Fruit fly (Drosophila melanogaster) whole organism, embryonic: Measurements from ENCODE around the gene sosie.

ENCODE experiments used
- Antp ChIP-seq: fragments of 200-800 bp; sonication (Bioruptor generic); optimal IDR thresholded peaks from 3 replicates; lab custom pipeline; 2016; ENCODE audit warnings: missing biosample characterization, missing genetic modification characterization
- Atf3 ChIP-seq: fragments of 200-800 bp; sonication (Bioruptor generic); optimal IDR thresholded peaks from 3 replicates; lab custom pipeline; 2016; ENCODE audit warnings: missing biosample characterization, missing genetic modification characterization
- Awh ChIP-seq: fragments of 200-800 bp; sonication (Bioruptor generic); IDR thresholded peaks from 2 replicates; pipeline ENCODE4, ENCODE4 v1.3.6; 2022; ENCODE audit warnings: missing biosample characterization, missing genetic modification characterization
- Blimp-1 ChIP-seq: fragments of 200-800 bp; sonication (Bioruptor generic); optimal IDR thresholded peaks from 3 replicates; lab custom pipeline; 2018; ENCODE audit warnings: missing biosample characterization, missing genetic modification characterization, mild to moderate bottlenecking, moderate library complexity, missing genetic modification reagents
- CG10209 ChIP-seq: fragments of 200-800 bp; sonication (Bioruptor generic); optimal IDR thresholded peaks from 3 replicates; lab custom pipeline; 2017; ENCODE audit warnings: missing biosample characterization, mild to moderate bottlenecking, missing genetic modification characterization, missing genetic modification reagents
- CG10654 ChIP-seq: fragments of 200-800 bp; sonication (Bioruptor generic); optimal IDR thresholded peaks from 2 replicates; lab custom pipeline; 2016; ENCODE audit warnings: missing biosample characterization, missing genetic modification characterization
- CG10979 ChIP-seq: fragments of 200-800 bp; sonication (Bioruptor generic); optimal IDR thresholded peaks from 2 replicates; lab custom pipeline; 2018; ENCODE audit warnings: missing biosample characterization, mild to moderate bottlenecking, missing genetic modification characterization, moderate library complexity
- CG14050 ChIP-seq: fragments of 200-800 bp; sonication (Bioruptor generic); IDR thresholded peaks from 3 replicates; pipeline ENCODE4 v1.3.6; 2022; ENCODE audit warnings: missing biosample characterization, missing genetic modification characterization
- CG14710 ChIP-seq: fragments of 200-800 bp; sonication (Bioruptor generic); optimal IDR thresholded peaks from 3 replicates; lab custom pipeline; 2019; ENCODE audit warnings: missing biosample characterization, mild to moderate bottlenecking, missing genetic modification characterization, moderate library complexity
- CG14965 ChIP-seq: fragments of 200-800 bp; sonication (Bioruptor generic); optimal IDR thresholded peaks from 2 replicates; lab custom pipeline; 2016; ENCODE audit warnings: missing biosample characterization, missing genetic modification characterization, borderline replicate concordance
- CG16815 ChIP-seq: fragments of 200-800 bp; sonication (Bioruptor generic); optimal IDR thresholded peaks from 3 replicates; lab custom pipeline; 2017; ENCODE audit warnings: missing biosample characterization, mild to moderate bottlenecking, missing genetic modification characterization
- CG17385 ChIP-seq: fragments of 200-800 bp; sonication (Bioruptor generic); optimal IDR thresholded peaks from 3 replicates; lab custom pipeline; 2018; ENCODE audit warnings: missing biosample characterization, mild to moderate bottlenecking, missing genetic modification characterization
- CG18619 ChIP-seq: fragments of 200-800 bp; sonication (Bioruptor generic); optimal IDR thresholded peaks from 3 replicates; lab custom pipeline; 2017; ENCODE audit warnings: missing biosample characterization, mild to moderate bottlenecking, missing genetic modification characterization
- CG2199 ChIP-seq: fragments of 200-800 bp; sonication (Bioruptor generic); IDR thresholded peaks from 3 replicates; pipeline ENCODE4 v1.3.6; 2022; ENCODE audit warnings: missing biosample characterization, missing genetic modification characterization
- CG34376 ChIP-seq: fragments of 200-800 bp; sonication (Bioruptor generic); optimal IDR thresholded peaks from 2 replicates; lab custom pipeline; 2018; ENCODE audit warnings: missing biosample characterization, mild to moderate bottlenecking, missing genetic modification characterization
- CG3838 ChIP-seq: fragments of 200-800 bp; sonication (Bioruptor generic); optimal IDR thresholded peaks from 3 replicates; lab custom pipeline; 2016; ENCODE audit warnings: missing biosample characterization, missing genetic modification characterization
- CG4404 ChIP-seq: fragments of 200-800 bp; sonication (Bioruptor generic); IDR thresholded peaks from 2 replicates; pipeline ENCODE4 v1.3.6; 2022; ENCODE audit warnings: missing biosample characterization, missing genetic modification characterization
- CG6765 ChIP-seq: fragments of 200-800 bp; sonication (Bioruptor generic); optimal IDR thresholded peaks from 3 replicates; lab custom pipeline; 2017; ENCODE audit warnings: missing biosample characterization, mild to moderate bottlenecking, missing genetic modification characterization
- CG7839 ChIP-seq: fragments of 200-800 bp; sonication (Bioruptor generic); optimal IDR thresholded peaks from 3 replicates; lab custom pipeline; 2018; ENCODE audit warnings: missing biosample characterization, mild to moderate bottlenecking, missing genetic modification characterization, moderate library complexity
- Dp ChIP-seq: fragments of 200-800 bp; sonication (Bioruptor generic); optimal IDR thresholded peaks from 2 replicates; lab custom pipeline; 2018; ENCODE audit warnings: missing biosample characterization, mild to moderate bottlenecking, missing genetic modification characterization, moderate library complexity
- Dref ChIP-seq: fragments of 200-800 bp; sonication (Bioruptor generic); IDR thresholded peaks from 2 replicates; pipeline ENCODE4 v1.3.6; 2022; ENCODE audit warnings: missing biosample characterization, missing genetic modification characterization
- Eip74EF ChIP-seq, 2 experiments: fragments of 200-800 bp in 1 of 2; fragments of >200 bp in 1 of 2; sonication (Bioruptor generic) in 1 of 2; optimal IDR thresholded peaks; 2 replicates each; lab custom pipeline; 2017 to 2019; ENCODE audit warnings: missing biosample characterization in 2 of 2, missing genetic modification characterization in 2 of 2, mild to moderate bottlenecking in 1 of 2, moderate library complexity in 1 of 2
- GATAe ChIP-seq: fragments of 200-800 bp; sonication (Bioruptor generic); conservative IDR thresholded peaks from 2 replicates; pipeline ENCODE4 v1.3.6; 2022; ENCODE audit warnings: missing biosample characterization, missing genetic modification characterization
- HmgD ChIP-seq: fragments of 200-800 bp; sonication (Bioruptor generic); optimal IDR thresholded peaks from 3 replicates; lab custom pipeline; 2016; ENCODE audit warnings: missing biosample characterization, missing genetic modification characterization
- Lim3 ChIP-seq: fragments of 200-800 bp; sonication (Bioruptor generic); IDR thresholded peaks from 2 replicates; pipeline ENCODE4 v1.3.6; 2022; ENCODE audit warnings: missing biosample characterization, missing genetic modification characterization
- Optix ChIP-seq: fragments of 200-800 bp; sonication (Bioruptor generic); IDR thresholded peaks from 3 replicates; pipeline ENCODE4 v1.3.6; 2022; ENCODE audit warnings: missing biosample characterization, missing genetic modification characterization
- Side ChIP-seq: fragments of 200-800 bp; sonication (Bioruptor generic); optimal IDR thresholded peaks from 2 replicates; lab custom pipeline; 2016; ENCODE audit warnings: missing biosample characterization, missing genetic modification characterization
- Spps ChIP-seq: fragments of 200-800 bp; sonication (Bioruptor generic); optimal IDR thresholded peaks from 2 replicates; lab custom pipeline; 2018; ENCODE audit warnings: missing biosample characterization, mild to moderate bottlenecking, missing genetic modification characterization
- Usf ChIP-seq: fragments of 200-800 bp; sonication (Bioruptor generic); optimal IDR thresholded peaks from 2 replicates; lab custom pipeline; 2017; ENCODE audit warnings: missing genotype, missing biosample characterization, missing genetic modification characterization
- ab ChIP-seq: fragments of 200-800 bp; sonication (Bioruptor generic); optimal IDR thresholded peaks from 2 replicates; lab custom pipeline; 2016; ENCODE audit warnings: missing biosample characterization, missing genetic modification characterization
- ase ChIP-seq: fragments of 200-800 bp; sonication (Bioruptor generic); IDR thresholded peaks from 3 replicates; pipeline ENCODE4 v1.3.6; 2022; ENCODE audit warnings: missing biosample characterization, missing genetic modification characterization
- cato ChIP-seq: fragments of 200-800 bp; sonication (Bioruptor generic); optimal IDR thresholded peaks from 2 replicates; lab custom pipeline; 2016; ENCODE audit warnings: missing biosample characterization, missing genetic modification characterization, borderline replicate concordance
- corto ChIP-seq: fragments of 200-800 bp; sonication (Bioruptor generic); optimal IDR thresholded peaks from 2 replicates; lab custom pipeline; 2016; ENCODE audit warnings: missing biosample characterization, mild to moderate bottlenecking, missing genetic modification characterization, moderate library complexity
- dysf ChIP-seq: fragments of 200-800 bp; sonication (Bioruptor generic); IDR thresholded peaks from 3 replicates; pipeline ENCODE4 v1.3.6; 2022; ENCODE audit warnings: missing biosample characterization, missing genetic modification characterization
- eve ChIP-seq, 2 experiments: fragments of >200 bp; optimal IDR thresholded peaks; 2 replicates each; lab custom pipeline; 2017; ENCODE audit warnings: missing biosample characterization in 2 of 2, missing genetic modification characterization in 2 of 2
- fu2 ChIP-seq: fragments of 200-800 bp; sonication (Bioruptor generic); optimal IDR thresholded peaks from 2 replicates; lab custom pipeline; 2016; ENCODE audit warnings: missing biosample characterization, missing genetic modification characterization
- h ChIP-seq: fragments of >200 bp; optimal IDR thresholded peaks from 2 replicates; lab custom pipeline; 2017
- ken ChIP-seq: fragments of 200-800 bp; sonication (Bioruptor generic); IDR thresholded peaks from 3 replicates; pipeline ENCODE4 v1.3.6; 2022; ENCODE audit warnings: missing biosample characterization, missing genetic modification characterization
- lmd ChIP-seq: fragments of 200-800 bp; sonication (Bioruptor generic); IDR thresholded peaks from 2 replicates; pipeline ENCODE4 v1.3.6; 2022; ENCODE audit warnings: missing biosample characterization, missing genetic modification characterization
- maf-S ChIP-seq: fragments of 200-800 bp; sonication (Bioruptor generic); optimal IDR thresholded peaks from 2 replicates; lab custom pipeline; 2016; ENCODE audit warnings: missing biosample characterization, missing genetic modification characterization
- nmo ChIP-seq: fragments of 200-800 bp; sonication (Bioruptor generic); optimal IDR thresholded peaks from 2 replicates; lab custom pipeline; 2018; ENCODE audit warnings: missing biosample characterization, mild to moderate bottlenecking, missing genetic modification characterization, moderate library complexity
- oc ChIP-seq: fragments of 200-800 bp; sonication (Bioruptor generic); optimal IDR thresholded peaks from 2 replicates; lab custom pipeline; 2018; ENCODE audit warnings: missing biosample characterization, mild to moderate bottlenecking, missing genetic modification characterization, moderate library complexity
- otp ChIP-seq: fragments of 200-800 bp; sonication (Bioruptor generic); IDR thresholded peaks from 3 replicates; pipeline ENCODE4, ENCODE4 v1.3.6; 2022; ENCODE audit warnings: missing biosample characterization, missing genetic modification characterization
- pb ChIP-seq: fragments of 200-800 bp; sonication (Bioruptor generic); optimal IDR thresholded peaks from 3 replicates; lab custom pipeline; 2016; ENCODE audit warnings: missing biosample characterization, missing genetic modification characterization
- peb ChIP-seq: fragments of 200-800 bp; sonication (Bioruptor generic); IDR thresholded peaks from 2 replicates; pipeline ENCODE4 v1.3.6; 2022; ENCODE audit warnings: missing biosample characterization, missing genetic modification characterization
- scrt ChIP-seq: fragments of 200-800 bp; sonication (Bioruptor generic); optimal IDR thresholded peaks from 2 replicates; lab custom pipeline; 2018; ENCODE audit warnings: missing biosample characterization, mild to moderate bottlenecking, missing genetic modification characterization, moderate library complexity
- toy ChIP-seq: fragments of 200-800 bp; sonication (Bioruptor generic); IDR thresholded peaks from 2 replicates; pipeline ENCODE4 v1.3.6; 2022; ENCODE audit warnings: missing biosample characterization, missing genetic modification characterization
- vvl ChIP-seq: fragments of 200-800 bp; sonication (Bioruptor generic); IDR thresholded peaks from 2 replicates; pipeline ENCODE4 v1.3.6; 2022; ENCODE audit warnings: missing biosample characterization, missing genetic modification characterization
- wdn ChIP-seq: fragments of 200-800 bp; sonication (Bioruptor generic); IDR thresholded peaks from 2 replicates; pipeline ENCODE4 v1.3.6; 2022; ENCODE audit warnings: missing biosample characterization, missing genetic modification characterization

sosie gene

DNA sequence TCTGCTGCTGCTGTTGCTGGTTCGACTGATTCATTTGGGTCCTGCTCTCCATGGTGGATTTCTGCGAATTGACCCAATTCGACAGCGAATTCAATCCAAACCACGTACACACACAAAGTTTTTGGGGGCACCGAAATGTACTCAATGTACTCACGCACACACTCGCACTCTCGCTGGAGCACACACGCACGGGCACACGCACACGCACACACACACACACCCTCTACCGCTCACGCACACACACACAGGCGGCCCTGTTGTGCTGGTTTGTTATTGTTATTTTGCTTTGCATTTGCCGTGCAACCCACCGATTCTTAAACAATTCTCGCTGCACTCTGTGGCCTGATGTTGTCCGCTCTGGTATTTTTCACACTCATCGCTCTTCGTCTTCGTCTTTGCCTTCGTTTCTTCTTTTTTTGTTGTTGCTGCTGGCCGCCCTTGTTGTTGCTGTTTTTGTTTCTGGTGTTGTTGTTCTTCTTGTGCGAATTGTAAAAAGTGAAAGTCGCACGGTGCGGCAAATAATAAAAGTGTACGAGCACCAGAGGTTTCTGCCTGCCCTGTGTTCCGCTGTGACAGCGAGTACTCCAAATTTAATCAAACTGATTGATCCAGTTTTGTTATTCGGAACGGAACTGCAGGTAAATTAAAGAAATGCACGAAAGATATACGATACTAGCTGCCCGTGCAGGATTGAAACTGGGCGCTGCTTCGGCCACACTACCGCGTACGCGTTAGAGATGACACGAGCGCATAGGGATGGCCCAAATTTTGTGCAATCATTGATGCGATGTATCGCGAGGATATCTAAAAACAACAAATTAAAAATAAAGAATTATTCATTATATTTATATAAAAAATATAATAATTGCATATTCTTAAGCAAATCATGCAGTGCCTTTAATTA lies 42.4 kb downstream of the sosie start, which contains the start of gene CG3744 (continued):
- TF ChIP-seq CG4404 (GFP tag; lab: Robert Waterston, UW) (peak; percentile 89), Atf3 (peak; percentile 53), Eip74EF (GFP tag; optimal IDR thresholded peaks at IDR 0.05; lab: Kevin White, UChicago) (peak in 1 of 2 experiments; percentile 65), peb (GFP tag; lab: Robert Waterston, UW) (peak; percentile 78), Side (GFP tag; lab: Kevin White, UChicago) (peak; percentile 39), Antp (GFP tag; lab: Kevin White, UChicago) (peak; percentile 72), Dref (GFP tag; lab: Robert Waterston, UW) (peak; percentile 52), cato (peak; percentile 29), ken (GFP tag; lab: Robert Waterston, UW) (peak; percentile 97), ase (peak; percentile 95), GATAe (GFP tag; lab: Robert Waterston, UW) (peak; percentile 77), nmo (peak; percentile 90), CG17385 (GFP tag; lab: Kevin White, UChicago) (peak; percentile 80), CG16815 (peak; percentile 86), CG2199 (GFP tag; lab: Robert Waterston, UW) (peak; percentile 86), CG14710 (no peak), CG3838 (GFP tag; lab: Kevin White, UChicago) (peak; percentile 68), scrt (GFP tag; lab: Kevin White, UChicago) (no peak), ab (peak; percentile 66), CG18619 (GFP tag; lab: Kevin White, UChicago) (peak; percentile 90), dysf (GFP tag; lab: Robert Waterston, UW) (peak; percentile 94), CG14965 (GFP tag; lab: Kevin White, UChicago) (no peak), CG14050 (GFP tag; lab: Robert Waterston, UW) (peak; percentile 86), pb (GFP tag; lab: Kevin White, UChicago) (peak; percentile 62), toy (peak; percentile 83), HmgD (GFP tag; lab: Kevin White, UChicago) (peak; percentile 18), Blimp-1 (GFP tag; lab: Kevin White, UChicago) (peak; percentile 95), CG10209 (GFP tag; lab: Kevin White, UChicago) (peak; percentile 91), Optix (GFP tag; lab: Robert Waterston, UW) (peak; percentile 87), wdn (peak; percentile 94), otp (GFP tag; lab: Robert Waterston, UW) (peak; percentile 93), Dp (GFP tag; lab: Kevin White, UChicago) (no peak), Awh (GFP tag; lab: Robert Waterston, UW) (peak; percentile 84), CG34376 (GFP tag; lab: Kevin White, UChicago) (peak; percentile 74), CG10654 (GFP tag; lab: Kevin White, UChicago) (peak; percentile 89), fu2 (GFP tag; lab: Kevin White, UChicago) (peak; percentile 78), CG7839 (peak; percentile 92), maf-S (GFP tag; lab: Kevin White, UChicago) (peak; percentile 36), CG10979 (tag; lab: Kevin White, UChicago) (peak; percentile 84), lmd (GFP tag; lab: Robert Waterston, UW) (peak; percentile 93), corto (peak; percentile 44), Usf (GFP tag; lab: Kevin White, UChicago) (peak; percentile 85), oc (tag; lab: Kevin White, UChicago) (peak; percentile 78), Lim3 (peak; percentile 70), Spps (tag; lab: Kevin White, UChicago) (peak; percentile 54), eve (GFP tag; optimal IDR thresholded peaks at IDR 0.05; lab: Kevin White, UChicago) (no peak), vvl (GFP tag; lab: Robert Waterston, UW) (peak; percentile 98), h (lab: Kevin White, UChicago) (no peak), CG6765 (GFP tag; lab: Kevin White, UChicago) (peak; percentile 61)
